Worm (Caenorhabditis elegans) whole organism, L2 larva: ENCODE measurements around the gene C14A4.8.

Experiments
- C34F6.9 ChIP-seq: fragments of 150-350 bp; optimal IDR thresholded peaks from 2 replicates; lab custom pipeline; 2014; ENCODE audit warnings: missing biosample characterization, missing genetic modification characterization
- F13H6.1 ChIP-seq: sonication (generic microtip); optimal IDR thresholded peaks from 2 replicates; lab custom pipeline; 2016; ENCODE audit warnings: missing genetic modification characterization, missing compliant biosample characterization
- R02D3.7 ChIP-seq: fragments of 150-350 bp; optimal IDR thresholded peaks from 2 replicates; lab custom pipeline; 2014; ENCODE audit warnings: missing biosample characterization, missing genetic modification characterization
- Y55F3AM.14 ChIP-seq: fragments of 200-800 bp; sonication (Bioruptor generic); optimal IDR thresholded peaks from 2 replicates; lab custom pipeline; 2018; ENCODE audit warnings: mild to moderate bottlenecking, missing genetic modification characterization, missing compliant biosample characterization
- ZK546.5 ChIP-seq: sonication (generic microtip); optimal IDR thresholded peaks from 2 replicates; lab custom pipeline; 2017; ENCODE audit warnings: missing biosample characterization, missing genetic modification characterization
- alr-1 ChIP-seq: fragments of 150-350 bp; optimal IDR thresholded peaks from 2 replicates; lab custom pipeline; 2014; ENCODE audit warnings: missing biosample characterization, missing genetic modification characterization
- ama-1 ChIP-seq: fragments of 150-350 bp; optimal IDR thresholded peaks from 2 replicates; lab custom pipeline; 2018; ENCODE audit warnings: inconsistent platforms
- blmp-1 ChIP-seq: sonication (generic microtip); optimal IDR thresholded peaks from 2 replicates; lab custom pipeline; 2017; ENCODE audit warnings: missing genetic modification characterization, mild to moderate bottlenecking, missing compliant biosample characterization, antibody characterized with exemption, moderate library complexity; ENCODE audit not compliant: insufficient read depth
- ceh-16 ChIP-seq: fragments of 150-350 bp; optimal IDR thresholded peaks from 2 replicates; lab custom pipeline; 2014; ENCODE audit warnings: missing biosample characterization, missing genetic modification characterization
- ceh-82 ChIP-seq: fragments of 150-350 bp; optimal IDR thresholded peaks from 2 replicates; lab custom pipeline; 2014; ENCODE audit warnings: missing biosample characterization, missing genetic modification characterization
- crh-2 ChIP-seq: sonication (generic microtip); optimal IDR thresholded peaks from 2 replicates; lab custom pipeline; 2017; ENCODE audit warnings: missing biosample characterization, missing genetic modification characterization
- dmd-4 ChIP-seq: sonication (generic microtip); optimal IDR thresholded peaks from 2 replicates; lab custom pipeline; 2017; ENCODE audit warnings: missing biosample characterization, missing genetic modification characterization
- egl-27 ChIP-seq: sonication (generic microtip); optimal IDR thresholded peaks from 3 replicates; lab custom pipeline; 2017; ENCODE audit warnings: missing biosample characterization, missing genetic modification reagents, missing genetic modification characterization
- elt-3 ChIP-seq: sonication (generic microtip); optimal IDR thresholded peaks from 2 replicates; lab custom pipeline; 2017; ENCODE audit warnings: missing biosample characterization, missing genetic modification characterization
- fos-1 ChIP-seq: fragments of 150-350 bp; optimal IDR thresholded peaks from 2 replicates; lab custom pipeline; 2014; ENCODE audit warnings: missing biosample characterization, missing genetic modification characterization
- lin-11 ChIP-seq: fragments of 150-350 bp; sonication (generic microtip); optimal IDR thresholded peaks from 2 replicates; lab custom pipeline; 2014; ENCODE audit warnings: missing biosample characterization, missing genetic modification characterization, inconsistent platforms, mixed read lengths
- lin-13 ChIP-seq: fragments of 150-350 bp; optimal IDR thresholded peaks from 2 replicates; lab custom pipeline; 2014; ENCODE audit warnings: missing biosample characterization, missing genetic modification reagents, missing genetic modification characterization
- lin-39 ChIP-seq: fragments of 150-350 bp; optimal IDR thresholded peaks from 2 replicates; lab custom pipeline; 2014; ENCODE audit warnings: missing biosample characterization, missing genetic modification reagents, missing genetic modification characterization
- lsy-2 ChIP-seq, 2 experiments: fragments of 150-350 bp in 1 of 2; sonication (generic microtip) in 1 of 2; optimal IDR thresholded peaks; 2 replicates each; lab custom pipeline; 2014 to 2017; ENCODE audit warnings: missing biosample characterization in 2 of 2, missing genetic modification characterization in 2 of 2
- mab-5 ChIP-seq: fragments of 150-350 bp; optimal IDR thresholded peaks from 2 replicates; lab custom pipeline; 2014; ENCODE audit warnings: missing biosample characterization, missing genetic modification characterization
- mbf-1 ChIP-seq: sonication (generic microtip); optimal IDR thresholded peaks from 2 replicates; lab custom pipeline; 2017; ENCODE audit warnings: missing biosample characterization, missing genetic modification characterization
- mdl-1 ChIP-seq, 2 experiments: fragments of 150-350 bp in 1 of 2; sonication (generic microtip) in 1 of 2; optimal IDR thresholded peaks; 2 replicates each; lab custom pipeline; 2017; ENCODE audit warnings: missing biosample characterization in 2 of 2, missing genetic modification characterization in 2 of 2
- nhr-10 ChIP-seq: sonication (generic microtip); optimal IDR thresholded peaks from 2 replicates; lab custom pipeline; 2017; ENCODE audit warnings: missing biosample characterization, missing genetic modification characterization
- nhr-11 ChIP-seq: fragments of 150-350 bp; optimal IDR thresholded peaks from 2 replicates; lab custom pipeline; 2014; ENCODE audit warnings: missing biosample characterization, missing genetic modification characterization
- nhr-12 ChIP-seq: fragments of 150-350 bp; optimal IDR thresholded peaks from 2 replicates; lab custom pipeline; 2014; ENCODE audit warnings: missing biosample characterization, missing genetic modification characterization
- nhr-21 ChIP-seq: fragments of 150-350 bp; optimal IDR thresholded peaks from 2 replicates; lab custom pipeline; 2014; ENCODE audit warnings: missing biosample characterization, missing genetic modification characterization
- nhr-23 ChIP-seq: fragments of 150-350 bp; optimal IDR thresholded peaks from 2 replicates; lab custom pipeline; 2014; ENCODE audit warnings: missing biosample characterization, missing genetic modification reagents, missing genetic modification characterization
- nhr-237 ChIP-seq: fragments of 150-350 bp; optimal IDR thresholded peaks from 2 replicates; lab custom pipeline; 2014; ENCODE audit warnings: missing biosample characterization, missing genetic modification characterization
- nhr-6 ChIP-seq: fragments of 150-350 bp; optimal IDR thresholded peaks from 2 replicates; lab custom pipeline; 2014; ENCODE audit warnings: missing biosample characterization, missing genetic modification characterization
- nhr-77 ChIP-seq: fragments of 150-350 bp; optimal IDR thresholded peaks from 2 replicates; lab custom pipeline; 2014; ENCODE audit warnings: missing biosample characterization, missing genetic modification characterization
- peb-1 ChIP-seq: fragments of 150-350 bp; optimal IDR thresholded peaks from 2 replicates; lab custom pipeline; 2014; ENCODE audit warnings: missing biosample characterization, missing genetic modification characterization
- sem-4 ChIP-seq: fragments of 150-350 bp; optimal IDR thresholded peaks from 2 replicates; lab custom pipeline; 2014; ENCODE audit warnings: missing biosample characterization, missing genetic modification reagents, missing genetic modification characterization
- skn-1 ChIP-seq: sonication (generic microtip); optimal IDR thresholded peaks from 2 replicates; lab custom pipeline; 2017; ENCODE audit warnings: missing biosample characterization, missing genetic modification characterization
- snpc-4 ChIP-seq: fragments of 150-350 bp; optimal IDR thresholded peaks from 2 replicates; lab custom pipeline; 2014; ENCODE audit warnings: missing biosample characterization, missing genetic modification characterization
- unc-55 ChIP-seq: fragments of 150-350 bp; sonication (generic microtip); optimal IDR thresholded peaks from 3 replicates; lab custom pipeline; 2014; ENCODE audit warnings: missing biosample characterization, missing genetic modification reagents, missing genetic modification characterization
- ztf-4 ChIP-seq: fragments of 150-350 bp; optimal IDR thresholded peaks from 2 replicates; lab custom pipeline; 2014; ENCODE audit warnings: missing biosample characterization, missing genetic modification characterization

C14A4.8 gene

DNA sequence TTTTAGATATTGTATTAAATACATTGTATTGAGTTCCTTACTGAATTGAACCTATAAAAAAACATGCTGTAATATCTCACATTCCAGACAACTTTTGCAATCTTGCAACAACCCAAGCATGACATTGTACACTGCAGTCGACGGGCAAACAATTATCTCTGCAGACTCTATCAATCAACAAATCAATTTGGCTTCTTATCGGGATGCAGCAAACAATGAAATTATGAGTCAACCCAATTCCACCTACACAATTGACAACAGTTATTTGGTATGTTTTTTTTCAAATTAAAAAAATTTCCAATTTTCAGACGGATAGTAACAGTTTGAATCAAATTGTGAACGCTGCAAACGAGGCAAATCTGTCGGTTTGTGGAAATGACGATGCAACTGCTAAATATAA, 33.0 kb upstream of the C14A4.8 start:
- TF ChIP-seq nhr-10 (tag; lab: Kevin White, UChicago) (no peak), snpc-4 (tag; lab: Kevin White, UChicago) (no peak), fos-1 (tag; lab: Kevin White, UChicago) (peak; percentile 55), lsy-2 (tag; optimal IDR thresholded peaks at IDR 0.05; lab: Kevin White, UChicago) (no peak), mbf-1 (tag; lab: Kevin White, UChicago) (no peak), crh-2 (tag; lab: Kevin White, UChicago) (no peak), ztf-4 (tag; lab: Kevin White, UChicago) (no peak), nhr-21 (tag; lab: Kevin White, UChicago) (no peak)

- TF ChIP-seq ZK546.5 (tag; lab: Kevin White, UChicago) (no peak), peb-1 (no peak), alr-1 (tag; lab: Kevin White, UChicago) (no peak), nhr-6 (no peak), crh-2 (tag; lab: Kevin White, UChicago) (no peak), C34F6.9 (tag; lab: Kevin White, UChicago) (no peak), elt-3 (no peak)
- TF ChIP-seq, all 48 proteins: peak for 0
Measured at ce11 chrII:10627963-10628362, 30.0 kb upstream of the C14A4.8 start, which contains the start of gene M28.8. TSS of gene M28.8 (plus strand) at chrII:10628263.

- no peak for TF ChIP-seq alr-1 (tag; lab: Kevin White, UChicago)
- peak; percentile 8 for TF ChIP-seq F13H6.1 (tag; lab: Kevin White, UChicago)
- peak; percentile 94 for TF ChIP-seq fos-1 (tag; lab: Kevin White, UChicago)
- TF ChIP-seq mab-5 (tag; lab: Kevin White, UChicago), result no peak
Measured at ce11 chrII:10627086-10627485, 29.1 kb upstream of the C14A4.8 start.

ce11 chrII:10621965-10622364, 24.0 kb upstream of the C14A4.8 start, which contains the start of gene cutl-9:
TSS of gene cutl-9 (plus strand) at chrII:10622265.
- TF ChIP-seq ceh-82 (no peak), sem-4 (tag; lab: Kevin White, UChicago) (no peak), nhr-237 (tag; lab: Kevin White, UChicago) (no peak), nhr-11 (no peak), ceh-16 (no peak), peb-1 (no peak), nhr-12 (tag; lab: Kevin White, UChicago) (no peak), lsy-2 (tag; optimal IDR thresholded peaks at IDR 0.05; lab: Kevin White, UChicago) (no peak), snpc-4 (tag; lab: Kevin White, UChicago) (no peak), Y55F3AM.14 (GFP tag; lab: Kevin White, UChicago) (no peak), lin-39 (no peak), dmd-4 (tag; lab: Kevin White, UChicago) (no peak), F13H6.1 (tag; lab: Kevin White, UChicago) (no peak), nhr-23 (no peak), unc-55 (GFP tag; lab: Kevin White, UChicago) (no peak), fos-1 (tag; lab: Kevin White, UChicago) (no peak), mbf-1 (tag; lab: Kevin White, UChicago) (no peak), lin-11 (tag; lab: Kevin White, UChicago) (no peak)

- no peak for TF ChIP-seq nhr-12 (tag; lab: Kevin White, UChicago)
- TF ChIP-seq nhr-77 (tag; lab: Kevin White, UChicago), result no peak
- no peak for TF ChIP-seq ceh-82
- no peak for TF ChIP-seq crh-2 (tag; lab: Kevin White, UChicago)
- no peak for TF ChIP-seq dmd-4 (tag; lab: Kevin White, UChicago)
- TF ChIP-seq lin-11 (tag; lab: Kevin White, UChicago), result no peak
- TF ChIP-seq peb-1, result no peak
- no peak for TF ChIP-seq elt-3
- no peak for TF ChIP-seq nhr-6
- no peak for TF ChIP-seq ama-1 (lab: Kevin White, UChicago)
- TF ChIP-seq egl-27, result no peak
- no peak for TF ChIP-seq alr-1 (tag; lab: Kevin White, UChicago)
- no peak for TF ChIP-seq lin-39
- no peak for TF ChIP-seq lin-13 (GFP tag; lab: Kevin White, UChicago)
- TF ChIP-seq, all 48 proteins: peak for 0
Measured at ce11 chrII:10618157-10618556, 20.2 kb upstream of the C14A4.8 start, which contains the start of gene C14A4.13. TSS of gene C14A4.13 (plus strand) at chrII:10618457.

DNA sequence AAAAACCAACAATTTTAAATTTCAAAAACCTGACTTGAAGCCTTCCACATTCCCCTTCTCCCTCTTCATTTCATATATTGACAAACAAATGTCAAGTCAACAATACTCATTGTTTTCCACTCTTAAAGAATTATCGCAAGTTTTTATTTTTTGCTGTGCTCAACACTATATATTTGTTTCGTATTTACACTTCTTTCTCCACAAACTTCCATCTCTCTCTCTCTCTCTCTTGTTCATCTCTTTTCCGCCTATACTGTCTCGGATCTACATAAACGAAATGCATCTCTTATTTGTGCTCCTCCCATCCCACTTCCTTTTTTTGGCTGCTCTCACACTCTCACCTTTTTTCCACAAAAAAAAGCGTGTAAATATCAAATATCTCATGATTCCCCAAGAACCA, 14.8 kb upstream of the C14A4.8 start, which contains the start of gene C14A4.12:
Gene C14A4.12 (plus strand): TSS at position 301 of the 400 bp plus-strand sequence.
- TF ChIP-seq R02D3.7 (tag; lab: Kevin White, UChicago) (no peak), skn-1 (tag; lab: Kevin White, UChicago) (no peak), mbf-1 (tag; lab: Kevin White, UChicago) (no peak), sem-4 (tag; lab: Kevin White, UChicago) (no peak), peb-1 (no peak), ceh-82 (no peak), nhr-10 (tag; lab: Kevin White, UChicago) (no peak), blmp-1 (no peak), fos-1 (tag; lab: Kevin White, UChicago) (no peak), mdl-1 (tag; optimal IDR thresholded peaks at IDR 0.05; lab: Kevin White, UChicago) (no peak), Y55F3AM.14 (GFP tag; lab: Kevin White, UChicago) (no peak)
